Worm (Caenorhabditis elegans) whole organism, L4 larva: Measurements from ENCODE around the gene R148.3.

Experiments
- F10B5.3 ChIP-seq: sonication (generic microtip); optimal IDR thresholded peaks from 2 replicates; lab custom pipeline; 2016; ENCODE audit warnings: mild to moderate bottlenecking, missing genetic modification characterization, missing compliant biosample characterization
- T20F7.1 ChIP-seq: fragments of 200-800 bp; sonication (Bioruptor generic); optimal IDR thresholded peaks from 2 replicates; lab custom pipeline; 2018; ENCODE audit warnings: mild to moderate bottlenecking, missing genetic modification characterization, missing compliant biosample characterization
- T26A8.4 ChIP-seq: fragments of 200-800 bp; sonication (Bioruptor generic); IDR thresholded peaks from 2 replicates; pipeline ENCODE4 v1.3.6; 2022; ENCODE audit warnings: missing genetic modification characterization, missing compliant biosample characterization
- Y48G9A.11 ChIP-seq: fragments of 200-800 bp; sonication (Bioruptor generic); IDR thresholded peaks from 2 replicates; pipeline ENCODE4 v1.3.6; 2022; ENCODE audit warnings: missing genetic modification reagents, missing genetic modification characterization, missing compliant biosample characterization
- ZK546.5 ChIP-seq, 2 experiments: sonication (generic microtip); optimal IDR thresholded peaks; 2 replicates each; lab custom pipeline; 2017; ENCODE audit warnings: missing biosample characterization in 2 of 2, missing genetic modification characterization in 2 of 2
- ces-1 ChIP-seq: fragments of 150-350 bp; sonication (generic microtip); optimal IDR thresholded peaks from 4 replicates; lab custom pipeline; 2014; ENCODE audit warnings: missing biosample characterization, missing genetic modification reagents, missing genetic modification characterization
- duxl-1 ChIP-seq: sonication (generic microtip); optimal IDR thresholded peaks from 2 replicates; lab custom pipeline; 2016; ENCODE audit warnings: mild to moderate bottlenecking, missing genetic modification characterization, moderate library complexity, missing compliant biosample characterization; ENCODE audit not compliant: poor library complexity
- egl-27 ChIP-seq: sonication (generic microtip); optimal IDR thresholded peaks from 3 replicates; lab custom pipeline; 2017; ENCODE audit warnings: missing biosample characterization, missing genetic modification reagents, missing genetic modification characterization
- hmg-1.1 ChIP-seq: fragments of 200-800 bp; sonication (Bioruptor generic); IDR thresholded peaks from 2 replicates; pipeline ENCODE4 v1.3.6; 2022; ENCODE audit warnings: missing genetic modification reagents, missing genetic modification characterization, missing compliant biosample characterization
- lin-13 ChIP-seq: fragments of 150-350 bp; optimal IDR thresholded peaks from 2 replicates; lab custom pipeline; 2014; ENCODE audit warnings: missing biosample characterization, missing genetic modification reagents, missing genetic modification characterization
- lsy-2 ChIP-seq, 2 experiments: fragments of 150-350 bp in 1 of 2; sonication (generic microtip) in 1 of 2; optimal IDR thresholded peaks; 2 replicates each; lab custom pipeline; 2014 to 2017; ENCODE audit warnings: missing biosample characterization in 2 of 2, missing genetic modification characterization in 2 of 2
- mdt-29 ChIP-seq: fragments of 200-800 bp; sonication (Bioruptor generic); IDR thresholded peaks from 2 replicates; pipeline ENCODE4 v1.3.6; 2022; ENCODE audit warnings: missing genetic modification reagents, missing genetic modification characterization, missing compliant biosample characterization
- snpc-4 ChIP-seq: fragments of 150-350 bp; optimal IDR thresholded peaks from 2 replicates; lab custom pipeline; 2014; ENCODE audit warnings: missing biosample characterization, missing genetic modification characterization
- zag-1 ChIP-seq: fragments of 150-350 bp; optimal IDR thresholded peaks from 2 replicates; lab custom pipeline; 2014; ENCODE audit warnings: missing biosample characterization, missing genetic modification characterization

ce11 chrIII:3143657-3144056 lies 31.5 kb upstream of the R148.3 start, which contains the start of gene C44B11.4:
- TF ChIP-seq snpc-4 (tag; lab: Kevin White, UChicago), result no peak
- TF ChIP-seq lin-13 (GFP tag; lab: Kevin White, UChicago), result no peak
- no peak for TF ChIP-seq lsy-2 (tag; optimal IDR thresholded peaks at IDR 0.05; lab: Kevin White, UChicago)
- TF ChIP-seq ces-1, result no peak
- TF ChIP-seq egl-27 (tag; lab: Kevin White, UChicago), result no peak
- no peak for TF ChIP-seq T26A8.4 (GFP tag; lab: Robert Waterston, UW)
- TF ChIP-seq Y48G9A.11, result no peak
- TF ChIP-seq mdt-29 (GFP tag; lab: Robert Waterston, UW), result no peak
- no peak for TF ChIP-seq F10B5.3 (tag; lab: Kevin White, UChicago)
- TF ChIP-seq duxl-1 (tag; lab: Kevin White, UChicago), result no peak
- TF ChIP-seq ZK546.5 (tag; optimal IDR thresholded peaks at IDR 0.05; lab: Kevin White, UChicago), result no peak
- TF ChIP-seq zag-1 (tag; lab: Kevin White, UChicago), result no peak
- TF ChIP-seq T20F7.1, result no peak
- TF ChIP-seq hmg-1.1, result no peak
